Fruit fly (Drosophila melanogaster) whole organism, pupa: ENCODE measurements around the gene ssp2.

ENCODE experiments used
- CG10348 ChIP-seq: fragments of 200-800 bp; sonication (Bioruptor generic); IDR thresholded peaks from 2 replicates; pipeline ENCODE4 v1.3.6; 2022; ENCODE audit warnings: missing biosample characterization, missing genetic modification characterization
- CG13204 ChIP-seq: fragments of 200-800 bp; sonication (Bioruptor generic); optimal IDR thresholded peaks from 2 replicates; lab custom pipeline; 2018; ENCODE audit warnings: missing biosample characterization, mild to moderate bottlenecking, missing genetic modification characterization, moderate library complexity
- CG14655 ChIP-seq: fragments of 200-800 bp; sonication (Bioruptor generic); optimal IDR thresholded peaks from 3 replicates; lab custom pipeline; 2017; ENCODE audit warnings: mild to moderate bottlenecking, missing biosample characterization, missing genetic modification reagents, missing genetic modification characterization
- CG17806 ChIP-seq: fragments of 200-800 bp; sonication (Bioruptor generic); optimal IDR thresholded peaks from 2 replicates; lab custom pipeline; 2018; ENCODE audit warnings: missing biosample characterization, mild to moderate bottlenecking, missing genetic modification characterization, moderate library complexity
- CG34367 ChIP-seq: fragments of 200-800 bp; sonication (Bioruptor generic); optimal IDR thresholded peaks from 2 replicates; lab custom pipeline; 2018; ENCODE audit warnings: missing biosample characterization, mild to moderate bottlenecking, missing genetic modification characterization
- CG8301 ChIP-seq: fragments of 200-800 bp; sonication (Bioruptor generic); optimal IDR thresholded peaks from 2 replicates; lab custom pipeline; 2018; ENCODE audit warnings: missing biosample characterization, mild to moderate bottlenecking, missing genetic modification characterization
- D1 ChIP-seq: fragments of 200-800 bp; sonication (Bioruptor generic); optimal IDR thresholded peaks from 2 replicates; lab custom pipeline; 2018; ENCODE audit warnings: missing biosample characterization, mild to moderate bottlenecking, missing genetic modification characterization, moderate library complexity
- EcR ChIP-seq: fragments of 200-800 bp; sonication (Bioruptor generic); optimal IDR thresholded peaks from 3 replicates; lab custom pipeline; 2019; ENCODE audit warnings: missing biosample characterization, missing genetic modification characterization, mild to moderate bottlenecking, moderate library complexity, missing genetic modification reagents
- Ets98B ChIP-seq: fragments of 200-800 bp; sonication (Bioruptor generic); IDR thresholded peaks from 2 replicates; pipeline ENCODE4 v1.3.6; 2022; ENCODE audit warnings: missing biosample characterization, missing genetic modification characterization
- Snoo ChIP-seq: fragments of 200-800 bp; sonication (Bioruptor generic); optimal IDR thresholded peaks from 3 replicates; lab custom pipeline; 2017; ENCODE audit warnings: missing biosample characterization, mild to moderate bottlenecking, missing genetic modification characterization, inconsistent platforms
- gl ChIP-seq: fragments of 200-800 bp; sonication (Bioruptor generic); optimal IDR thresholded peaks from 2 replicates; lab custom pipeline; 2018; ENCODE audit warnings: missing biosample characterization, mild to moderate bottlenecking, missing genetic modification characterization
- rn ChIP-seq: fragments of 200-800 bp; sonication (Bioruptor generic); IDR thresholded peaks from 2 replicates; pipeline ENCODE4 v1.3.6; 2022; ENCODE audit warnings: missing biosample characterization, missing genetic modification characterization

DNA sequence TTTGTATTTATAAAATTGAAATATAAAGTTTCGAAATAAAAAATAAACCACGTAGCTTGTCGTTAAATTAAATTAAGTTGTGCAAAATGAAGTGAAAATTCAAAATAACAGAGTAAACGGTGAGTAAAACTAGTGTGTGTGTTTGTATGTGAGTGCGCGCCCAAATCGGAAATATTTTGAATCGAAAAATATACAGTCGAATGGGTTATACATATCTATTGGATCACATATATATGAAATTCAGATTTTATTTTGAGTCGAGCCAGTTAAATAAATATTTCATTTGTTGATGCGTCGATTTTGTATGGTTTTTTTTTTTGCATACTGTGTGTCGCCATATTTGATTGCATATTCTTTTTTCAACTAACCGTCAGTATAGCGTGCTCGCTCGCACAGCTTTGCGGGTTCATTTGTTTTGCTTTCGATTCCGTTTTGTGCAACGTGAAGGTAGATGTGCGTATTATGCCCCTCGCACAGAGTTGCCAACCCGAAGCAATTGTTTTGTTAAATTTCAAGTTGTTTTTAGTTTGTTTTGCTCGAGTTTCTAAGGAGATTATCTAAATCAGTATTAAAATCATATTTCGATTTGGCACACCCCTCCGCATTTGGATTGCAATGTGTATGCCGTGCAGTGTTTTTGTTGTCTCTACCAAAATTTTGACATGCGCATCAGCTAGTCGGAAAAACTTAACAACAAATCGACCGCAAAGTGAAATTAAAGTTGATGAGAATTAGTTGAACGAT lies 38.5 kb downstream of the ssp2 start:
- TF ChIP-seq CG34367: peak; percentile 43
- TF ChIP-seq CG17806 (tag; lab: Kevin White, UChicago): no peak
- no peak for TF ChIP-seq CG14655 (GFP tag; lab: Kevin White, UChicago)
- no peak for TF ChIP-seq rn
- no peak; the same call in 1 of the 2 replicates for TF ChIP-seq Ets98B (GFP tag; lab: Robert Waterston, UW)
- no peak for TF ChIP-seq CG10348
- TF ChIP-seq gl (tag; lab: Kevin White, UChicago): peak; percentile 11
- no peak for TF ChIP-seq CG13204
- TF ChIP-seq D1 (tag; lab: Kevin White, UChicago): no peak
- no peak for TF ChIP-seq Snoo (tag; lab: Kevin White, UChicago)
- TF ChIP-seq EcR (GFP tag; lab: Kevin White, UChicago): no peak
- TF ChIP-seq CG8301 (tag; lab: Kevin White, UChicago): peak; percentile 21
